Worm (Caenorhabditis elegans) whole organism, young adult: Measurements from ENCODE around the gene klp-7.
A peak's percentile ranks its signal among the peaks of the same experiment; 100 is the strongest.

Experiments used
- B0019.2 ChIP-seq: fragments of 200-800 bp; sonication (Bioruptor generic); conservative IDR thresholded peaks from 2 replicates; pipeline ENCODE4 v1.3.6; 2022; ENCODE audit warnings: missing genetic modification reagents, missing genetic modification characterization, missing compliant biosample characterization
- B0336.3 ChIP-seq: fragments of 200-800 bp; sonication (Bioruptor generic); IDR thresholded peaks from 2 replicates; pipeline ENCODE4 v1.3.6; 2022; ENCODE audit warnings: missing genetic modification characterization, missing compliant biosample characterization
- C17E4.6 ChIP-seq: fragments of 200-800 bp; sonication (Bioruptor generic); IDR thresholded peaks from 2 replicates; pipeline ENCODE4 v1.3.6; 2022; ENCODE audit warnings: missing genetic modification reagents, missing genetic modification characterization, missing compliant biosample characterization
- F23B12.7 ChIP-seq: sonication (generic microtip); optimal IDR thresholded peaks from 2 replicates; lab custom pipeline; 2017; ENCODE audit warnings: missing genetic modification characterization, mild to moderate bottlenecking, missing compliant biosample characterization, antibody characterized with exemption, moderate library complexity; ENCODE audit not compliant: insufficient read depth
- F33H1.4 ChIP-seq: fragments of 200-800 bp; sonication (Bioruptor generic); IDR thresholded peaks from 2 replicates; pipeline ENCODE4 v1.3.6; 2022; ENCODE audit warnings: missing genetic modification reagents, missing genetic modification characterization, missing compliant biosample characterization
- F37B4.10 ChIP-seq: fragments of 200-800 bp; sonication (Bioruptor generic); IDR thresholded peaks from 2 replicates; pipeline ENCODE4 v1.3.6; 2022; ENCODE audit warnings: missing genetic modification characterization, missing compliant biosample characterization
- F52B5.7 ChIP-seq: sonication (generic microtip); optimal IDR thresholded peaks from 2 replicates; lab custom pipeline; 2016; ENCODE audit warnings: mild to moderate bottlenecking, missing genetic modification characterization, missing compliant biosample characterization
- F55B11.4 ChIP-seq: sonication (generic microtip); optimal IDR thresholded peaks from 2 replicates; lab custom pipeline; 2016; ENCODE audit warnings: missing compliant biosample characterization, missing genetic modification characterization, borderline replicate concordance; ENCODE audit not compliant: insufficient read depth
- K12H6.12 ChIP-seq: fragments of 200-800 bp; sonication (Bioruptor generic); optimal IDR thresholded peaks from 2 replicates; lab custom pipeline; 2018; ENCODE audit warnings: mild to moderate bottlenecking, missing genetic modification characterization, missing compliant biosample characterization
- T26A5.8 ChIP-seq: sonication (generic microtip); optimal IDR thresholded peaks from 2 replicates; lab custom pipeline; 2016; ENCODE audit warnings: missing genetic modification characterization, missing compliant biosample characterization
- Y53F4B.3 ChIP-seq: fragments of 200-800 bp; sonication (Bioruptor generic); IDR thresholded peaks from 2 replicates; pipeline ENCODE4 v1.3.6; 2022; ENCODE audit warnings: missing genetic modification reagents, missing genetic modification characterization, missing compliant biosample characterization
- Y53G8AR.9 ChIP-seq: fragments of 200-800 bp; sonication (Bioruptor generic); conservative IDR thresholded peaks from 2 replicates; pipeline ENCODE4 v1.3.6; 2022; ENCODE audit warnings: missing genetic modification reagents, missing genetic modification characterization, missing compliant biosample characterization
- Y67H2A.10 ChIP-seq: fragments of 200-800 bp; sonication (Bioruptor generic); conservative IDR thresholded peaks from 2 replicates; pipeline ENCODE4 v1.3.6; 2022; ENCODE audit warnings: missing genetic modification reagents, missing genetic modification characterization, missing compliant biosample characterization
- attf-3 ChIP-seq: fragments of 200-800 bp; sonication (Bioruptor generic); conservative IDR thresholded peaks from 2 replicates; pipeline ENCODE4 v1.3.6; 2022; ENCODE audit warnings: missing genetic modification reagents, missing genetic modification characterization, missing compliant biosample characterization
- attf-5 ChIP-seq: fragments of 200-800 bp; sonication (Bioruptor generic); optimal IDR thresholded peaks from 2 replicates; lab custom pipeline; 2018; ENCODE audit warnings: mild to moderate bottlenecking, missing genetic modification characterization, missing compliant biosample characterization
- attf-6 ChIP-seq: fragments of 200-800 bp; sonication (Bioruptor generic); IDR thresholded peaks from 2 replicates; pipeline ENCODE4 v1.3.6; 2022; ENCODE audit warnings: missing genetic modification reagents, missing genetic modification characterization, missing compliant biosample characterization
- bed-1 ChIP-seq: fragments of 200-800 bp; sonication (Bioruptor generic); IDR thresholded peaks from 2 replicates; pipeline ENCODE4 v1.3.6; 2022; ENCODE audit warnings: missing genetic modification reagents, missing genetic modification characterization, missing compliant biosample characterization
- ccch-3 ChIP-seq: fragments of 200-800 bp; sonication (Bioruptor generic); optimal IDR thresholded peaks from 2 replicates; lab custom pipeline; 2018; ENCODE audit warnings: mild to moderate bottlenecking, missing genetic modification characterization, missing compliant biosample characterization
- dox-1 ChIP-seq: fragments of 200-800 bp; sonication (Bioruptor generic); IDR thresholded peaks from 2 replicates; pipeline ENCODE4 v1.3.6; 2022; ENCODE audit warnings: missing genetic modification reagents, missing genetic modification characterization, missing compliant biosample characterization
- ekl-4 ChIP-seq: fragments of 200-800 bp; sonication (Bioruptor generic); IDR thresholded peaks from 2 replicates; pipeline ENCODE4 v1.3.6; 2022; ENCODE audit warnings: missing genetic modification reagents, missing genetic modification characterization, missing compliant biosample characterization
- gei-17 ChIP-seq: fragments of 200-800 bp; sonication (Bioruptor generic); optimal IDR thresholded peaks from 2 replicates; lab custom pipeline; 2018; ENCODE audit warnings: mild to moderate bottlenecking, missing genetic modification characterization, missing compliant biosample characterization
- him-1 ChIP-seq: sonication (generic microtip); optimal IDR thresholded peaks from 2 replicates; lab custom pipeline; 2016; ENCODE audit warnings: missing genotype, missing genetic modification reagents, missing genetic modification characterization, missing compliant biosample characterization
- hmg-1.2 ChIP-seq: fragments of 200-800 bp; sonication (Bioruptor generic); IDR thresholded peaks from 2 replicates; pipeline ENCODE4 v1.3.6; 2022; ENCODE audit warnings: missing genetic modification reagents, missing genetic modification characterization, missing compliant biosample characterization
- hrde-1 ChIP-seq: sonication (generic microtip); optimal IDR thresholded peaks from 2 replicates; lab custom pipeline; 2016; ENCODE audit warnings: missing genetic modification characterization, mild to moderate bottlenecking, missing compliant biosample characterization, moderate library complexity, missing genotype, missing genetic modification reagents, borderline replicate concordance
- let-607 ChIP-seq, 2 experiments: fragments of 200-800 bp in 1 of 2; sonication (Bioruptor generic) in 1 of 2; sonication (generic microtip) in 1 of 2; optimal IDR thresholded peaks; 2 replicates each; lab custom pipeline; 2016 to 2018; ENCODE audit warnings: mild to moderate bottlenecking in 2 of 2, missing compliant biosample characterization in 2 of 2, missing genetic modification characterization in 2 of 2, moderate library complexity in 2 of 2, missing genotype in 1 of 2
- lin-35 ChIP-seq, 3 experiments: fragments of 150-350 bp in 2 of 3; sonication (generic microtip) in 1 of 3; optimal IDR thresholded peaks; 2 replicates each; lab custom pipeline; 2014 to 2018; ENCODE audit warnings: missing biosample characterization in 3 of 3, missing genetic modification characterization in 3 of 3, missing genetic modification reagents in 3 of 3
- lin-40 ChIP-seq: sonication (generic microtip); optimal IDR thresholded peaks from 2 replicates; lab custom pipeline; 2016; ENCODE audit warnings: missing genetic modification characterization, mild to moderate bottlenecking, missing compliant biosample characterization, missing genotype, missing genetic modification reagents
- lir-1 ChIP-seq: fragments of 200-800 bp; sonication (Bioruptor generic); conservative IDR thresholded peaks from 2 replicates; pipeline ENCODE4 v1.3.6; 2022; ENCODE audit warnings: missing genetic modification reagents, missing genetic modification characterization, missing compliant biosample characterization
- lsl-1 ChIP-seq: fragments of 200-800 bp; sonication (Bioruptor generic); optimal IDR thresholded peaks from 2 replicates; lab custom pipeline; 2018; ENCODE audit warnings: mild to moderate bottlenecking, missing genetic modification characterization, moderate library complexity, missing compliant biosample characterization
- madf-6 ChIP-seq: fragments of 200-800 bp; sonication (Bioruptor generic); IDR thresholded peaks from 2 replicates; pipeline ENCODE4 v1.3.6; 2022; ENCODE audit warnings: missing genetic modification reagents, missing genetic modification characterization, missing compliant biosample characterization
- madf-8 ChIP-seq: fragments of 200-800 bp; sonication (Bioruptor generic); conservative IDR thresholded peaks from 2 replicates; pipeline ENCODE4 v1.3.6; 2022; ENCODE audit warnings: missing genetic modification reagents, missing genetic modification characterization, missing compliant biosample characterization
- mxl-1 ChIP-seq: sonication (generic microtip); optimal IDR thresholded peaks from 2 replicates; lab custom pipeline; 2016; ENCODE audit warnings: missing genetic modification characterization, missing compliant biosample characterization
- nfya-1 ChIP-seq: sonication (generic microtip); optimal IDR thresholded peaks from 2 replicates; lab custom pipeline; 2017; ENCODE audit warnings: antibody characterized with exemption, missing compliant biosample characterization, missing genetic modification characterization, borderline replicate concordance; ENCODE audit not compliant: insufficient read depth
- nhr-120 ChIP-seq: fragments of 200-800 bp; sonication (Bioruptor generic); IDR thresholded peaks from 2 replicates; pipeline ENCODE4 v1.3.6; 2022; ENCODE audit warnings: missing genetic modification characterization, missing compliant biosample characterization
- nhr-80 ChIP-seq: sonication (generic microtip); optimal IDR thresholded peaks from 2 replicates; lab custom pipeline; 2016; ENCODE audit warnings: missing genetic modification characterization, missing compliant biosample characterization
- nhr-90 ChIP-seq: sonication (generic microtip); optimal IDR thresholded peaks from 2 replicates; lab custom pipeline; 2016; ENCODE audit warnings: missing genotype, mild to moderate bottlenecking, missing genetic modification characterization, missing compliant biosample characterization
- repo-1 ChIP-seq: sonication (generic microtip); optimal IDR thresholded peaks from 2 replicates; lab custom pipeline; 2017; ENCODE audit warnings: mild to moderate bottlenecking, missing genetic modification characterization, missing compliant biosample characterization
- sdz-38 ChIP-seq: sonication (generic microtip); optimal IDR thresholded peaks from 2 replicates; lab custom pipeline; 2016; ENCODE audit warnings: missing genotype, missing genetic modification characterization, missing compliant biosample characterization
- snpc-1.1 ChIP-seq: sonication (generic microtip); optimal IDR thresholded peaks from 2 replicates; lab custom pipeline; 2017; ENCODE audit warnings: missing genetic modification characterization, mild to moderate bottlenecking, missing compliant biosample characterization, antibody characterized with exemption, moderate library complexity, missing genotype, missing genetic modification reagents; ENCODE audit not compliant: insufficient read depth
- snpc-4 ChIP-seq, 5 experiments: fragments of 150-350 bp in 1 of 5; sonication (generic microtip) in 4 of 5; optimal IDR thresholded peaks; 2 replicates each; lab custom pipeline; 2014 to 2018; ENCODE audit warnings: missing genetic modification characterization in 5 of 5, missing biosample characterization in 3 of 5, antibody characterized with exemption in 2 of 5, mild to moderate bottlenecking in 2 of 5, missing compliant biosample characterization in 2 of 5, missing genotype in 2 of 5, moderate library complexity in 2 of 5, missing genetic modification reagents in 1 of 5
- tbp1 ChIP-seq: fragments of 200-800 bp; sonication (Bioruptor generic); optimal IDR thresholded peaks from 2 replicates; lab custom pipeline; 2018; ENCODE audit warnings: mild to moderate bottlenecking, missing genetic modification characterization, missing compliant biosample characterization
- tlf-1 ChIP-seq: fragments of 200-800 bp; sonication (Bioruptor generic); optimal IDR thresholded peaks from 2 replicates; lab custom pipeline; 2018; ENCODE audit warnings: mild to moderate bottlenecking, missing genetic modification characterization, missing compliant biosample characterization
- unc-62 ChIP-seq: fragments of 150-350 bp; optimal IDR thresholded peaks from 2 replicates; lab custom pipeline; 2014; ENCODE audit warnings: missing biosample characterization, missing genetic modification reagents, missing genetic modification characterization
- zim-3 ChIP-seq: sonication (generic microtip); optimal IDR thresholded peaks from 2 replicates; lab custom pipeline; 2017; ENCODE audit warnings: mild to moderate bottlenecking, missing genetic modification characterization, moderate library complexity, missing compliant biosample characterization
- ztf-22 ChIP-seq: fragments of 200-800 bp; sonication (Bioruptor generic); optimal IDR thresholded peaks from 2 replicates; lab custom pipeline; 2018; ENCODE audit warnings: mild to moderate bottlenecking, missing genetic modification characterization, moderate library complexity, missing compliant biosample characterization
- ztf-28 ChIP-seq: fragments of 200-800 bp; sonication (Bioruptor generic); IDR thresholded peaks from 2 replicates; pipeline ENCODE4 v1.3.6; 2022; ENCODE audit warnings: missing genetic modification reagents, missing genetic modification characterization, missing compliant biosample characterization
- ztf-3 ChIP-seq: fragments of 200-800 bp; sonication (Bioruptor generic); optimal IDR thresholded peaks from 2 replicates; lab custom pipeline; 2018; ENCODE audit warnings: mild to moderate bottlenecking, missing genetic modification characterization, missing compliant biosample characterization

The klp-7 gene

ce11 chrIII:10844873-10845272 lies 39.1 kb downstream of the klp-7 start, which contains the start of gene pde-12 (continued):
- TF ChIP-seq madf-6: no peak; the same call in 1 of the 2 replicates
- TF ChIP-seq him-1 (tag; lab: Kevin White, UChicago): no peak
- no peak for TF ChIP-seq F23B12.7
- TF ChIP-seq repo-1 (tag; lab: Kevin White, UChicago): peak; percentile 63
- TF ChIP-seq F55B11.4 (tag; lab: Kevin White, UChicago): no peak
- TF ChIP-seq lir-1 (GFP tag; lab: Robert Waterston, UW): peak; percentile 52; the same call in 1 of the 2 replicates
- no peak for TF ChIP-seq dox-1 (GFP tag; lab: Robert Waterston, UW)
- TF ChIP-seq madf-8: peak; percentile 42
- TF ChIP-seq nfya-1 (tag; lab: Kevin White, UChicago): no peak
- no peak for TF ChIP-seq snpc-1.1 (tag; lab: Kevin White, UChicago)
- TF ChIP-seq attf-3: no peak
- no peak for TF ChIP-seq B0019.2 (GFP tag; lab: Robert Waterston, UW)
- no peak for TF ChIP-seq ztf-28 (GFP tag; lab: Robert Waterston, UW)
- TF ChIP-seq B0336.3 (GFP tag; lab: Robert Waterston, UW): no peak; the same call in 1 of the 2 replicates
- no peak for TF ChIP-seq zim-3 (tag; lab: Kevin White, UChicago)
- TF ChIP-seq lin-40: peak; percentile 89
- TF ChIP-seq Y53F4B.3 (GFP tag; lab: Robert Waterston, UW): no peak
- no peak for TF ChIP-seq nhr-120 (GFP tag; lab: Robert Waterston, UW)
- no peak for TF ChIP-seq unc-62
- no peak for TF ChIP-seq bed-1 (GFP tag; lab: Robert Waterston, UW)
- TF ChIP-seq attf-6 (GFP tag; lab: Robert Waterston, UW): no peak
- TF ChIP-seq ztf-3 (GFP tag; lab: Kevin White, UChicago): no peak
- no peak for TF ChIP-seq gei-17 (GFP tag; lab: Kevin White, UChicago)
- TF ChIP-seq F37B4.10 (GFP tag; lab: Robert Waterston, UW): no peak
- TF ChIP-seq attf-5 (GFP tag; lab: Kevin White, UChicago): peak; percentile 68
- no peak for TF ChIP-seq mxl-1 (tag; lab: Kevin White, UChicago)
- TF ChIP-seq nhr-80 (tag; lab: Kevin White, UChicago): peak; percentile 2
- no peak for TF ChIP-seq hrde-1
- no peak for TF ChIP-seq snpc-4 (GFP tag; optimal IDR thresholded peaks at IDR 0.05; lab: Kevin White, UChicago)
- TF ChIP-seq snpc-4 (tag; optimal IDR thresholded peaks at IDR 0.05; lab: Kevin White, UChicago): peak in 3 of 4 experiments; percentile 44 to 55 (median 55)
- no peak for TF ChIP-seq ccch-3 (GFP tag; lab: Kevin White, UChicago)
- no peak for TF ChIP-seq ekl-4 (GFP tag; lab: Robert Waterston, UW)
- TF ChIP-seq C17E4.6 (GFP tag; lab: Robert Waterston, UW): no peak
- TF ChIP-seq ztf-22: no peak
- TF ChIP-seq F52B5.7 (tag; lab: Kevin White, UChicago): no peak
- TF ChIP-seq Y53G8AR.9 (GFP tag; lab: Robert Waterston, UW): peak; percentile 92
- peak in 1 of 2 experiments; percentile 39 for TF ChIP-seq let-607 (tag; optimal IDR thresholded peaks at IDR 0.05; lab: Kevin White, UChicago)
- no peak for TF ChIP-seq K12H6.12
- peak; percentile 52 for TF ChIP-seq tbp1 (GFP tag; lab: Kevin White, UChicago)
- TF ChIP-seq T26A5.8: no peak
- TF ChIP-seq lsl-1: peak; percentile 52
- peak; percentile 51 for TF ChIP-seq hmg-1.2 (GFP tag; lab: Robert Waterston, UW)
- peak; percentile 63 for TF ChIP-seq tlf-1 (GFP tag; lab: Kevin White, UChicago)
- no peak; the same call in none of the 2 replicates for TF ChIP-seq F33H1.4 (GFP tag; lab: Robert Waterston, UW)
- TF ChIP-seq Y67H2A.10 (GFP tag; lab: Robert Waterston, UW): no peak
- no peak for TF ChIP-seq nhr-90 (tag; lab: Kevin White, UChicago)
- TF ChIP-seq sdz-38 (tag; lab: Kevin White, UChicago): no peak
- peak in 1 of 3 experiments; percentile 88 for TF ChIP-seq lin-35 (GFP tag; optimal IDR thresholded peaks at IDR 0.05; lab: Kevin White, UChicago)
